Worm (Caenorhabditis elegans) whole organism, late embryonic: Measurements from ENCODE around the gene ubh-1.

Experiments used
- F13H6.1 ChIP-seq: sonication (generic microtip); optimal IDR thresholded peaks from 2 replicates; lab custom pipeline; 2016; ENCODE audit warnings: missing genetic modification characterization, missing compliant biosample characterization
- ceh-31 ChIP-seq: sonication (generic microtip); optimal IDR thresholded peaks from 2 replicates; lab custom pipeline; 2016; ENCODE audit warnings: missing genetic modification characterization, missing compliant biosample characterization
- ceh-9 ChIP-seq: sonication (generic microtip); optimal IDR thresholded peaks from 2 replicates; lab custom pipeline; 2016; ENCODE audit warnings: mild to moderate bottlenecking, missing genetic modification characterization, inconsistent platforms, missing compliant biosample characterization
- elt-2 ChIP-seq: sonication (generic microtip); optimal IDR thresholded peaks from 2 replicates; lab custom pipeline; 2016; ENCODE audit warnings: missing genetic modification reagents, missing genetic modification characterization, missing compliant biosample characterization
- fkh-10 ChIP-seq: fragments of 150-350 bp; optimal IDR thresholded peaks from 2 replicates; lab custom pipeline; 2014; ENCODE audit warnings: missing biosample characterization, missing genetic modification reagents, missing genetic modification characterization
- mec-3 ChIP-seq: sonication (generic microtip); optimal IDR thresholded peaks from 2 replicates; lab custom pipeline; 2016; ENCODE audit warnings: borderline replicate concordance, missing genetic modification characterization, missing compliant biosample characterization
- nhr-11 ChIP-seq: fragments of 150-350 bp; optimal IDR thresholded peaks from 2 replicates; lab custom pipeline; 2014; ENCODE audit warnings: missing biosample characterization, missing genetic modification characterization
- pag-3 ChIP-seq: sonication (generic microtip); optimal IDR thresholded peaks from 2 replicates; lab custom pipeline; 2016; ENCODE audit warnings: missing compliant biosample characterization, missing genetic modification characterization, borderline replicate concordance
- pax-1 ChIP-seq: fragments of 150-350 bp; optimal IDR thresholded peaks from 2 replicates; lab custom pipeline; 2014; ENCODE audit warnings: missing biosample characterization, missing genetic modification characterization
- pqm-1 ChIP-seq: sonication (generic microtip); optimal IDR thresholded peaks from 2 replicates; lab custom pipeline; 2016; ENCODE audit warnings: missing genetic modification characterization, missing compliant biosample characterization
- tbx-2 ChIP-seq: sonication (generic microtip); optimal IDR thresholded peaks from 2 replicates; lab custom pipeline; 2016; ENCODE audit warnings: missing genetic modification characterization, missing compliant biosample characterization

- no peak for TF ChIP-seq ceh-9 (tag; lab: Kevin White, UChicago)
- no peak for TF ChIP-seq F13H6.1
- no peak for TF ChIP-seq tbx-2 (tag; lab: Kevin White, UChicago)
- no peak for TF ChIP-seq ceh-31 (tag; lab: Kevin White, UChicago)
- TF ChIP-seq fkh-10 (GFP tag; lab: Kevin White, UChicago) = no peak
- TF ChIP-seq pax-1 (tag; lab: Kevin White, UChicago) = no peak
- no peak for TF ChIP-seq mec-3 (tag; lab: Kevin White, UChicago)
- no peak for TF ChIP-seq elt-2 (tag; lab: Kevin White, UChicago)
- no peak for TF ChIP-seq pag-3 (tag; lab: Kevin White, UChicago)
- no peak for TF ChIP-seq pqm-1 (tag; lab: Kevin White, UChicago)
- no peak for TF ChIP-seq nhr-11 (tag; lab: Kevin White, UChicago)
These were observed 12.8 kb downstream of the ubh-1 start for ce11 chrV:6498441-6498840.
